Worm (Caenorhabditis elegans): ENCODE results near the gene Y43F8B.1.
A peak's percentile ranks its signal among the peaks of the same experiment; 100 is the strongest.

The Y43F8B.1 gene

ce11 chrV:19529168-19529567, 16.8 kb downstream of the Y43F8B.1 start (continued):
- no peak for TF ChIP-seq hlh-17 (GFP tag; optimal IDR thresholded peaks at IDR 0.05; ENCODE audit: borderline replicate concordance)
- peak; percentile 99 for TF ChIP-seq nhr-71 (tag; optimal IDR thresholded peaks at IDR 0.05)
- TF ChIP-seq lin-13 (GFP tag; optimal IDR thresholded peaks at IDR 0.05): peak; percentile 87
- TF ChIP-seq lir-3 (tag; optimal IDR thresholded peaks at IDR 0.05; ENCODE audit: poor library complexity): no peak
- no peak for TF ChIP-seq lin-15B (tag; optimal IDR thresholded peaks at IDR 0.05)
- TF ChIP-seq jun-1 (tag; optimal IDR thresholded peaks at IDR 0.05): peak; percentile 94
- TF ChIP-seq ceh-88 (GFP tag; IDR thresholded peaks at IDR 0.05): peak; percentile 80
- TF ChIP-seq irx-1 (tag; optimal IDR thresholded peaks at IDR 0.05): peak; percentile 92
- TF ChIP-seq Y116A8C.19 (tag; optimal IDR thresholded peaks at IDR 0.05; ENCODE audit: borderline replicate concordance): no peak
- TF ChIP-seq zip-4 (GFP tag; optimal IDR thresholded peaks at IDR 0.05): peak; percentile 99
- no peak for TF ChIP-seq sptf-1 (tag; optimal IDR thresholded peaks at IDR 0.05)
- peak; percentile 95 to 100 for TF ChIP-seq mdl-1 (tag; optimal IDR thresholded peaks at IDR 0.05)
- TF ChIP-seq nhr-77 (tag; optimal IDR thresholded peaks at IDR 0.05): peak; percentile 92
- no peak for TF ChIP-seq pqm-1 (tag; optimal IDR thresholded peaks at IDR 0.05)
- peak; percentile 98 for TF ChIP-seq snu-23 (GFP tag; optimal IDR thresholded peaks at IDR 0.05)
- no peak for TF ChIP-seq ces-1 (GFP tag; optimal IDR thresholded peaks at IDR 0.05)
- TF ChIP-seq nhr-11 (tag; optimal IDR thresholded peaks at IDR 0.05): peak; percentile 68
- no peak for TF ChIP-seq zag-1 (tag; optimal IDR thresholded peaks at IDR 0.05)
- TF ChIP-seq sup-37 (GFP tag; optimal IDR thresholded peaks at IDR 0.05): peak; percentile 75
- no peak for TF ChIP-seq ets-5 (GFP tag; IDR thresholded peaks at IDR 0.05)
- TF ChIP-seq fkh-8 (tag; optimal IDR thresholded peaks at IDR 0.05): peak; percentile 94
- TF ChIP-seq vab-15 (tag; optimal IDR thresholded peaks at IDR 0.05): peak; percentile 7
- peak; percentile 89 for TF ChIP-seq pax-3 (tag; optimal IDR thresholded peaks at IDR 0.05)
- TF ChIP-seq mab-9 (GFP tag; IDR thresholded peaks at IDR 0.05): peak; percentile 37; the same call in 1 of the 2 replicates
- peak; percentile 90 for TF ChIP-seq rnt-1 (tag; optimal IDR thresholded peaks at IDR 0.05)
- peak; percentile 94 for TF ChIP-seq swsn-7 (tag; optimal IDR thresholded peaks at IDR 0.05)
- TF ChIP-seq lin-39 (tag; optimal IDR thresholded peaks at IDR 0.05): peak; percentile 43
- TF ChIP-seq C04F5.9 (tag; optimal IDR thresholded peaks at IDR 0.05): peak; percentile 75
- TF ChIP-seq xbp-1 (tag; optimal IDR thresholded peaks at IDR 0.05): peak; percentile 90
- peak; percentile 81 for TF ChIP-seq unc-130 (tag; optimal IDR thresholded peaks at IDR 0.05)
- peak in 5 of 6 experiments; percentile 62 to 97 (median 90) for TF ChIP-seq elt-3 (tag; optimal IDR thresholded peaks at IDR 0.05)
- no peak for TF ChIP-seq hlh-4 (tag; optimal IDR thresholded peaks at IDR 0.05)
- peak; percentile 73 for TF ChIP-seq isw-1 (GFP tag; IDR thresholded peaks at IDR 0.05)
- TF ChIP-seq nhr-237 (tag; optimal IDR thresholded peaks at IDR 0.05): peak; percentile 86
- TF ChIP-seq snpc-4 (tag; optimal IDR thresholded peaks at IDR 0.05): peak; percentile 83
- no peak for TF ChIP-seq pag-3 (tag; optimal IDR thresholded peaks at IDR 0.05; ENCODE audit: borderline replicate concordance, insufficient read depth)
- peak; percentile 52 for TF ChIP-seq elt-2 (tag; optimal IDR thresholded peaks at IDR 0.05)
- peak; percentile 81 for TF ChIP-seq fos-1 (tag; optimal IDR thresholded peaks at IDR 0.05)
- no peak for TF ChIP-seq ceh-63 (GFP tag; optimal IDR thresholded peaks at IDR 0.05)

- TF ChIP-seq nhr-20 (tag; optimal IDR thresholded peaks at IDR 0.05): peak; percentile 82
- TF ChIP-seq alr-1 (tag; optimal IDR thresholded peaks at IDR 0.05; ENCODE audit: borderline replicate concordance): no peak
- TF ChIP-seq ama-1 (optimal IDR thresholded peaks at IDR 0.05): no peak
- peak; percentile 78 for TF ChIP-seq nhr-71 (tag; optimal IDR thresholded peaks at IDR 0.05)
- TF ChIP-seq lir-3 (tag; optimal IDR thresholded peaks at IDR 0.05; ENCODE audit: poor library complexity): peak; percentile 26
- TF ChIP-seq C16A3.4 (tag; optimal IDR thresholded peaks at IDR 0.05): peak; percentile 19
- peak; percentile 22 for TF ChIP-seq tlp-1 (tag; optimal IDR thresholded peaks at IDR 0.05)
- TF ChIP-seq xbp-1 (tag; optimal IDR thresholded peaks at IDR 0.05): no peak
- TF ChIP-seq mdl-1 (tag; optimal IDR thresholded peaks at IDR 0.05): peak in 1 of 2 experiments; percentile 95
- peak; percentile 83 for TF ChIP-seq nhr-90 (tag; optimal IDR thresholded peaks at IDR 0.05; ENCODE audit: poor library complexity)
- peak; percentile 32 for TF ChIP-seq jun-1 (tag; optimal IDR thresholded peaks at IDR 0.05)
- peak; percentile 40 for TF ChIP-seq blmp-1 (tag; optimal IDR thresholded peaks at IDR 0.05)
- TF ChIP-seq nhr-76 (tag; optimal IDR thresholded peaks at IDR 0.05): no peak
- peak; percentile 90 for TF ChIP-seq nhr-85 (tag)
- peak; percentile 83 for TF ChIP-seq nhr-19 (GFP tag; conservative IDR thresholded peaks at IDR 0.05)
- no peak for TF ChIP-seq egl-13 (tag; optimal IDR thresholded peaks at IDR 0.05)
- TF ChIP-seq lin-14 (GFP tag; optimal IDR thresholded peaks at IDR 0.05): peak; percentile 73
- TF ChIP-seq ceh-63 (GFP tag; optimal IDR thresholded peaks at IDR 0.05): no peak
- no peak for TF ChIP-seq zip-4 (GFP tag; optimal IDR thresholded peaks at IDR 0.05)
- no peak for TF ChIP-seq lin-13 (GFP tag; optimal IDR thresholded peaks at IDR 0.05)
- TF ChIP-seq dpl-1 (GFP tag; optimal IDR thresholded peaks at IDR 0.05): peak in 1 of 3 experiments; percentile 26
- TF ChIP-seq elt-3 (tag; optimal IDR thresholded peaks at IDR 0.05): peak in 2 of 6 experiments; percentile 75 to 96
- TF ChIP-seq snu-23 (GFP tag; optimal IDR thresholded peaks at IDR 0.05): peak; percentile 65
Measured at ce11 chrV:19527565-19527964, 18.4 kb downstream of the Y43F8B.1 start.

Data from whole organism, L1 larva.